Worm (Caenorhabditis elegans): ENCODE results near the gene F59A1.18.

The F59A1.18 gene

ce11 chrV:17712349-17712748 lies 25.6 kb upstream of the F59A1.18 start:
- no peak for TF ChIP-seq med-1 (GFP tag; optimal IDR thresholded peaks at IDR 0.05; ENCODE audit: insufficient read depth)
- TF ChIP-seq T22C8.4 (GFP tag; IDR thresholded peaks at IDR 0.05) = no peak
- no peak for TF ChIP-seq ztf-23 (GFP tag; IDR thresholded peaks at IDR 0.05)
- TF ChIP-seq ref-1 (GFP tag; conservative IDR thresholded peaks at IDR 0.05) = no peak
- TF ChIP-seq tab-1 (GFP tag; IDR thresholded peaks at IDR 0.05) = no peak
- TF ChIP-seq cog-1 (tag; optimal IDR thresholded peaks at IDR 0.05) = no peak
- no peak for TF ChIP-seq flt-1 (GFP tag; IDR thresholded peaks at IDR 0.05)
- no peak for TF ChIP-seq klf-2 (GFP tag; conservative IDR thresholded peaks at IDR 0.05)
- no peak for TF ChIP-seq ztf-29 (GFP tag; IDR thresholded peaks at IDR 0.05)

ce11 chrV:17707022-17707421 lies 20.3 kb upstream of the F59A1.18 start, which contains the start of gene srh-31:
Gene srh-31, plus strand, starts transcription at chrV:17707322.
- TF ChIP-seq cog-1 (tag; optimal IDR thresholded peaks at IDR 0.05) (no peak), T22C8.4 (GFP tag; IDR thresholded peaks at IDR 0.05) (no peak), tab-1 (GFP tag; IDR thresholded peaks at IDR 0.05) (no peak)

- no peak for TF ChIP-seq cog-1 (tag; optimal IDR thresholded peaks at IDR 0.05)
- TF ChIP-seq ztf-23 (GFP tag; IDR thresholded peaks at IDR 0.05) = no peak
- TF ChIP-seq ref-1 (GFP tag; conservative IDR thresholded peaks at IDR 0.05) = no peak
- TF ChIP-seq med-1 (GFP tag; optimal IDR thresholded peaks at IDR 0.05; ENCODE audit: insufficient read depth) = no peak
- TF ChIP-seq tab-1 (GFP tag; IDR thresholded peaks at IDR 0.05) = no peak
- no peak for TF ChIP-seq klf-2 (GFP tag; conservative IDR thresholded peaks at IDR 0.05)
- TF ChIP-seq ztf-29 (GFP tag; IDR thresholded peaks at IDR 0.05) = no peak
- TF ChIP-seq flt-1 (GFP tag; IDR thresholded peaks at IDR 0.05) = no peak
- no peak for TF ChIP-seq T22C8.4 (GFP tag; IDR thresholded peaks at IDR 0.05)
Measured at ce11 chrV:17706217-17706806, 19.6 kb upstream of the F59A1.18 start.

ce11 chrV:17705814-17706213 lies 19.1 kb upstream of the F59A1.18 start, which contains the start of gene W06D12.6:
Gene W06D12.6, plus strand, starts transcription at chrV:17706114.
- TF ChIP-seq flt-1 (GFP tag; IDR thresholded peaks at IDR 0.05) = no peak
- TF ChIP-seq med-1 (GFP tag; optimal IDR thresholded peaks at IDR 0.05; ENCODE audit: insufficient read depth) = no peak
- no peak for TF ChIP-seq ztf-23 (GFP tag; IDR thresholded peaks at IDR 0.05)
- no peak for TF ChIP-seq ref-1 (GFP tag; conservative IDR thresholded peaks at IDR 0.05)
- TF ChIP-seq ztf-29 (GFP tag; IDR thresholded peaks at IDR 0.05) = no peak
- no peak for TF ChIP-seq T22C8.4 (GFP tag; IDR thresholded peaks at IDR 0.05)
- no peak for TF ChIP-seq tab-1 (GFP tag; IDR thresholded peaks at IDR 0.05)
- no peak for TF ChIP-seq cog-1 (tag; optimal IDR thresholded peaks at IDR 0.05)
- TF ChIP-seq klf-2 (GFP tag; conservative IDR thresholded peaks at IDR 0.05) = no peak

ce11 chrV:17700728-17701262 lies 14.0 kb upstream of the F59A1.18 start, which contains the start of the genes Y26G10.5 and srh-32:
Gene Y26G10.5, minus strand, starts transcription at chrV:17700828.
Gene srh-32, plus strand, starts transcription at chrV:17701212.
- no peak for TF ChIP-seq ref-1 (GFP tag; conservative IDR thresholded peaks at IDR 0.05)
- no peak for TF ChIP-seq med-1 (GFP tag; optimal IDR thresholded peaks at IDR 0.05; ENCODE audit: insufficient read depth)
- TF ChIP-seq ztf-23 (GFP tag; IDR thresholded peaks at IDR 0.05) = no peak
- no peak for TF ChIP-seq klf-2 (GFP tag; conservative IDR thresholded peaks at IDR 0.05)
- TF ChIP-seq T22C8.4 (GFP tag; IDR thresholded peaks at IDR 0.05) = no peak
- TF ChIP-seq ztf-29 (GFP tag; IDR thresholded peaks at IDR 0.05) = no peak
- TF ChIP-seq tab-1 (GFP tag; IDR thresholded peaks at IDR 0.05) = no peak
- no peak for TF ChIP-seq flt-1 (GFP tag; IDR thresholded peaks at IDR 0.05)
- no peak for TF ChIP-seq cog-1 (tag; optimal IDR thresholded peaks at IDR 0.05)

ce11 chrV:17699659-17700058 lies 12.9 kb upstream of the F59A1.18 start, which contains the start of gene Y26G10.6:
Gene Y26G10.6, plus strand, starts transcription at chrV:17699959.
- TF ChIP-seq ref-1 (GFP tag; conservative IDR thresholded peaks at IDR 0.05) (no peak), T22C8.4 (GFP tag; IDR thresholded peaks at IDR 0.05) (no peak), med-1 (GFP tag; optimal IDR thresholded peaks at IDR 0.05; ENCODE audit: insufficient read depth) (no peak), flt-1 (GFP tag; IDR thresholded peaks at IDR 0.05) (no peak), cog-1 (tag; optimal IDR thresholded peaks at IDR 0.05) (no peak), ztf-29 (GFP tag; IDR thresholded peaks at IDR 0.05) (no peak), klf-2 (GFP tag; conservative IDR thresholded peaks at IDR 0.05) (no peak), tab-1 (GFP tag; IDR thresholded peaks at IDR 0.05) (no peak), ztf-23 (GFP tag; IDR thresholded peaks at IDR 0.05) (no peak)

ce11 chrV:17699097-17699496 lies 12.3 kb upstream of the F59A1.18 start, which contains the start of gene Y26G10.4:
Gene Y26G10.4, minus strand, starts transcription at chrV:17699197.
- TF ChIP-seq tab-1 (GFP tag; IDR thresholded peaks at IDR 0.05) = no peak
- TF ChIP-seq ztf-29 (GFP tag; IDR thresholded peaks at IDR 0.05) = no peak
- no peak for TF ChIP-seq flt-1 (GFP tag; IDR thresholded peaks at IDR 0.05)

ce11 chrV:17696753-17697152 lies 10.0 kb upstream of the F59A1.18 start, which contains the start of gene spp-29:
Gene spp-29, minus strand, starts transcription at chrV:17696853.
- TF ChIP-seq ztf-29 (GFP tag; IDR thresholded peaks at IDR 0.05) (no peak), T22C8.4 (GFP tag; IDR thresholded peaks at IDR 0.05) (no peak), tab-1 (GFP tag; IDR thresholded peaks at IDR 0.05) (no peak), klf-2 (GFP tag; conservative IDR thresholded peaks at IDR 0.05) (no peak), ztf-23 (GFP tag; IDR thresholded peaks at IDR 0.05) (no peak), med-1 (GFP tag; optimal IDR thresholded peaks at IDR 0.05; ENCODE audit: insufficient read depth) (no peak), ref-1 (GFP tag; conservative IDR thresholded peaks at IDR 0.05) (no peak), cog-1 (tag; optimal IDR thresholded peaks at IDR 0.05) (no peak)

ce11 chrV:17695802-17696201 lies 9.1 kb upstream of the F59A1.18 start, which contains the start of gene Y26G10.1:
Gene Y26G10.1, minus strand, starts transcription at chrV:17695902.
- no peak for TF ChIP-seq klf-2 (GFP tag; conservative IDR thresholded peaks at IDR 0.05)
- TF ChIP-seq flt-1 (GFP tag; IDR thresholded peaks at IDR 0.05) = no peak
- TF ChIP-seq ztf-23 (GFP tag; IDR thresholded peaks at IDR 0.05) = no peak
- no peak for TF ChIP-seq tab-1 (GFP tag; IDR thresholded peaks at IDR 0.05)
- TF ChIP-seq med-1 (GFP tag; optimal IDR thresholded peaks at IDR 0.05; ENCODE audit: insufficient read depth) = no peak
- TF ChIP-seq T22C8.4 (GFP tag; IDR thresholded peaks at IDR 0.05) = no peak
- no peak for TF ChIP-seq cog-1 (tag; optimal IDR thresholded peaks at IDR 0.05)
- TF ChIP-seq ref-1 (GFP tag; conservative IDR thresholded peaks at IDR 0.05) = no peak
